Worm (Caenorhabditis elegans) whole organism, L1 larva: ENCODE data around the gene exos-4.1.

Experiments used
- ceh-82 ChIP-seq, 3 experiments: fragments of 150-350 bp in 1 of 3; sonication (generic microtip) in 2 of 3; optimal IDR thresholded peaks; 2 replicates each; lab custom pipeline; 2014 to 2017; ENCODE audit warnings: missing biosample characterization in 3 of 3, missing genetic modification characterization in 3 of 3
- ces-1 ChIP-seq: fragments of 150-350 bp; optimal IDR thresholded peaks from 2 replicates; lab custom pipeline; 2014; ENCODE audit warnings: missing biosample characterization, missing genetic modification reagents, missing genetic modification characterization
- efl-1 ChIP-seq, 4 experiments: fragments of 150-350 bp; optimal IDR thresholded peaks in 3 of 4; peaks in 1 of 4; 1 replicate in 1 of 4; 2 replicates in 3 of 4; lab custom pipeline; 2014; ENCODE audit warnings: missing biosample characterization in 2 of 4, missing genetic modification characterization in 2 of 4, missing genetic modification reagents in 2 of 4
- pax-3 ChIP-seq: fragments of 200-800 bp; sonication (Bioruptor generic); optimal IDR thresholded peaks from 2 replicates; lab custom pipeline; 2018; ENCODE audit warnings: mild to moderate bottlenecking, missing genetic modification characterization, moderate library complexity, missing compliant biosample characterization
- pqm-1 ChIP-seq: sonication (generic microtip); optimal IDR thresholded peaks from 3 replicates; lab custom pipeline; 2017; ENCODE audit warnings: missing biosample characterization, missing genetic modification characterization

DNA sequence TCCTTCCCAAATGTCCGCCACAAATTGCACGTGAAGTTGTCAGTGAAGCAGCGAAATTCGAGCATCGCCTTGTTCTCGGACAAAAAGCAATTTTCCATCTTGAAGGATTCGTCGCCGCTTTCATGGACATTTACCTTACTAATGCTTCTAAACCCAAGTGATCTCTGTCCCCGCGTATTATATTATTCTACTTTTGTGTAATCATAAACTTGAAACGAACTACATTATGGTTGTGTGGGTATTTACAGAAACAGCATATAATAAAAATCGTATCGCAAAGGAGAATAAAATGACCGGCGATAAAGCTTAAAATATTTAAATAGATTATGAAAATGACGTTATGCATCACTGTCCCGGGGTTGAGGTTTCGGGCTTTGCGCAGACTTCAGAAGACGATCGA lies 2.0 kb upstream of the exos-4.1 start:
- TF ChIP-seq pax-3: no peak
- TF ChIP-seq ceh-82 (tag; optimal IDR thresholded peaks at IDR 0.05; lab: Kevin White, UChicago): no peak
- no peak for TF ChIP-seq efl-1 (optimal IDR thresholded peaks at IDR 0.05; lab: Kevin White, UChicago)
- no peak for TF ChIP-seq efl-1 (GFP tag; optimal IDR thresholded peaks at IDR 0.05 in 1 of 2; lab: Kevin White, UChicago)
- TF ChIP-seq pqm-1 (tag; lab: Kevin White, UChicago): no peak
- TF ChIP-seq ces-1 (GFP tag; lab: Kevin White, UChicago): no peak
